Worm (Caenorhabditis elegans): ENCODE data around the gene srh-24.

srh-24 gene

DNA sequence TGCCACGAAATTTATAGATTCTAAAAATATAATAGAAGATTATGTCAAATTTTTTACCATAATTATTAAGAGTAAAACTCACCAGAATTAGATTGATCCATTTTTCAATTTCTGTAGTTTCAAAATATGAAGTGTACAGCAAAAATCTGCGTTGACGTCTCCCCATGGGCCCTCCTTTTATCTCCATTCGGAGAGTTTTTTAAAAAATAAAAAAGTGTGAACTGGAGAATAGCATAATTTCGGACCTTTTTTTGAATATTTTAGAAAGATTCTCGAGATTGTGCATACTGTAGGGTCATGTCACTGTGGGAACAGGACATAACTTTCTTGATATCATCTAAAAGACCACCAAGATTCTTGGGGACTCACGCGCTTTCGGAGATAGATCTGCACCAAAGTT lies 18.7 kb downstream of the srh-24 start, which contains the start of gene dpr-1:
dpr-1 (minus strand) TSS at position 101 of the 400 bp plus-strand sequence.
- TF ChIP-seq akir-1 (GFP tag; optimal IDR thresholded peaks at IDR 0.05) (no peak), mes-4 (tag; optimal IDR thresholded peaks at IDR 0.05) (no peak), hmg-1.2 (GFP tag; IDR thresholded peaks at IDR 0.05) (no peak), F57C9.4 (tag; optimal IDR thresholded peaks at IDR 0.05) (no peak), let-526 (GFP tag; IDR thresholded peaks at IDR 0.05) (no peak), F49E8.2 (tag; optimal IDR thresholded peaks at IDR 0.05; ENCODE audit: insufficient read depth) (no peak), snpc-3.4 (tag; optimal IDR thresholded peaks at IDR 0.05) (no peak), madf-3 (GFP tag; IDR thresholded peaks at IDR 0.05) (no peak), nhr-179 (tag; optimal IDR thresholded peaks at IDR 0.05) (no peak), rec-8 (tag; optimal IDR thresholded peaks at IDR 0.05) (no peak), nhr-80 (tag; optimal IDR thresholded peaks at IDR 0.05) (no peak), dpff-1 (tag; optimal IDR thresholded peaks at IDR 0.05) (no peak), egl-18 (GFP tag; IDR thresholded peaks at IDR 0.05) (no peak), unc-62 (GFP tag; optimal IDR thresholded peaks at IDR 0.05) (no peak), snpc-4 (GFP tag; optimal IDR thresholded peaks at IDR 0.05) (no peak), snpc-4 (tag; optimal IDR thresholded peaks at IDR 0.05) (no peak), zim-3 (tag; optimal IDR thresholded peaks at IDR 0.05) (no peak)

DNA sequence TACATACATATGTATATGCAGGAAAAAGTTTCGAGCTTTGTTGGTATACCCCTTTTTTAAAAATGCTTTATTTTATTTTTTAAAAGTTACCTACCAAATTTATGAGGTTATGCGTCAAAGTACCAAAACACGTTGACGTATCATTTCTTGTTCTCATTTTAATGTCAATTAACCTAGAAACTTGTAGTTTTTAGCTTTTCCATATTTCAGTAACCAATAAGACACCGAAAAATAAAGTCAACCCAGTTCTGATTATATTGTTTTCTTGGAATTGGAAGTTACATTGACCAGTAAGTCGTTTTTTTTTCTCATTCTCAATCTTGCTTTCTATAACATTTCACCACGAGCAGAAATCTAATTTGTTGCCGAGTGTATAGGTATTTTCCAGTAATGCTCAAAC lies 24.0 kb downstream of the srh-24 start, which contains the start of gene srw-145:
srw-145 (plus strand) TSS at position 301 of the 400 bp plus-strand sequence.
- TF ChIP-seq nhr-120 (GFP tag; IDR thresholded peaks at IDR 0.05), result no peak

DNA sequence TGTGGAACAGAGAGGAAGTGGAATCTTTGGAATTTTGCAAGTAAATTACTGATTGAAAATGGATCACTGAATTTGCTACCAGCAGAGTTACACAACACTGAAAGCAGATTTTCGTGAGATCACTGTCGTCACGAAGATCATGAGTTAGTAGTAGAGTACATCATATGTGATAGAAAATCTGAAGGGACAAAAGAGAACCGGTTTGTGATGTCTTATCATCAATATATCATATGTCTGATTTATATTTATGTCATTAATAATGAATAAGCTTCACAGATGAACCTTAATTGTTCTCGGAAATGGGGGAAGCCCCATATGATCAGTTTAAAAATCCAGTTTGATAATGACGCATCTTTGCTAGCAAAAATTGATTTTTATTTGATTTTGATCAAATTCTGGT lies 24.8 kb downstream of the srh-24 start:
- no peak for TF ChIP-seq ztf-28 (GFP tag; IDR thresholded peaks at IDR 0.05)
- TF ChIP-seq lin-26 (GFP tag; IDR thresholded peaks at IDR 0.05), result no peak
- TF ChIP-seq die-1 (tag; optimal IDR thresholded peaks at IDR 0.05), result no peak
- TF ChIP-seq nhr-80 (tag; optimal IDR thresholded peaks at IDR 0.05), result no peak
- no peak for TF ChIP-seq attf-3 (GFP tag; conservative IDR thresholded peaks at IDR 0.05)
- no peak for TF ChIP-seq snpc-4 (GFP tag; optimal IDR thresholded peaks at IDR 0.05)
- no peak for TF ChIP-seq snpc-4 (tag; optimal IDR thresholded peaks at IDR 0.05)
- no peak for TF ChIP-seq zim-3 (tag; optimal IDR thresholded peaks at IDR 0.05)
- TF ChIP-seq ztf-26 (tag; optimal IDR thresholded peaks at IDR 0.05), result no peak
- no peak for TF ChIP-seq sptf-2 (GFP tag; optimal IDR thresholded peaks at IDR 0.05)
- no peak for TF ChIP-seq madf-6 (GFP tag; IDR thresholded peaks at IDR 0.05)
- no peak for TF ChIP-seq attf-5 (GFP tag; optimal IDR thresholded peaks at IDR 0.05)
- no peak for TF ChIP-seq ceh-100 (GFP tag; IDR thresholded peaks at IDR 0.05)
- no peak for TF ChIP-seq tbx-9 (tag; optimal IDR thresholded peaks at IDR 0.05; ENCODE audit: borderline replicate concordance)
- no peak for TF ChIP-seq F49E8.2 (tag; optimal IDR thresholded peaks at IDR 0.05; ENCODE audit: insufficient read depth)
- no peak for TF ChIP-seq bed-2 (GFP tag; IDR thresholded peaks at IDR 0.05)
- no peak for TF ChIP-seq cebp-2 (GFP tag; IDR thresholded peaks at IDR 0.05)
- TF ChIP-seq T26A5.8 (tag; optimal IDR thresholded peaks at IDR 0.05), result no peak

DNA sequence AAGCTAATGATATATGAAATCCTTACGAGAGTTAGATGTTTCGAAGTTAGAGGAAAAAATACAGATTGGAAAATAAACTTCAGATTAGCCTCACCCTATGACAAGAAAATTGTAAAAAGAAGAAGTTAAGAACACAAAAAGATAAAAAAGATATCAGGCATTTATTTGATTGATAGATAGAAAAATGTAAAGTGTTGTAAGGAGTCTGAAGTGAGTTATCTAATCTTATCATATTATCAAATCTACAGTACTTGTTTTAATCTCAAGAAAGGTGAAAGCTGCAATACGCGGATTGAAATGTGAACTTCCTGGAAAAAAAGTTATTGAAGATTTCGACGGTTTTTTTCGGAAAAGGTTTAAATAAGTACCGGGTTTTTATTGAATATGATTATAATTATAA lies 25.4 kb downstream of the srh-24 start:
- TF ChIP-seq F10E7.11 (tag; optimal IDR thresholded peaks at IDR 0.05), result no peak
- TF ChIP-seq ztf-18 (tag; optimal IDR thresholded peaks at IDR 0.05), result no peak
- no peak for TF ChIP-seq nfyb-1 (GFP tag; IDR thresholded peaks at IDR 0.05)
- TF ChIP-seq pha-4 (tag; optimal IDR thresholded peaks at IDR 0.05), result no peak
- TF ChIP-seq egrh-3 (GFP tag; IDR thresholded peaks at IDR 0.05), result no peak
- TF ChIP-seq bed-2 (GFP tag; IDR thresholded peaks at IDR 0.05), result no peak

Measured in whole organism, young adult.